Worm (Caenorhabditis elegans): ENCODE results near the gene C43F9.4.

- TF ChIP-seq duxl-1 (tag; optimal IDR thresholded peaks at IDR 0.05; ENCODE audit: poor library complexity): no peak
- no peak for TF ChIP-seq pha-4 (GFP tag; IDR thresholded peaks at IDR 0.05)
- no peak for TF ChIP-seq pha-4 (tag; optimal IDR thresholded peaks at IDR 0.05)
- no peak for TF ChIP-seq nhr-28 (tag; optimal IDR thresholded peaks at IDR 0.05)
- no peak for TF ChIP-seq Y5F2A.4 (GFP tag; optimal IDR thresholded peaks at IDR 0.05)
- TF ChIP-seq mep-1 (tag; optimal IDR thresholded peaks at IDR 0.05): no peak
- no peak for TF ChIP-seq gei-8 (GFP tag; optimal IDR thresholded peaks at IDR 0.05)
- TF ChIP-seq nhr-76 (tag; optimal IDR thresholded peaks at IDR 0.05): no peak
- TF ChIP-seq lin-1 (GFP tag; IDR thresholded peaks at IDR 0.05): no peak
- no peak for TF ChIP-seq egl-27 (tag; optimal IDR thresholded peaks at IDR 0.05)
Measured at ce11 chrIV:10620811-10621210, 31.8 kb upstream of the C43F9.4 start, which contains the start of gene R09H10.7.

Measured in whole organism, L4 larva.